Worm (Caenorhabditis elegans): ENCODE data around the gene str-1.

DNA sequence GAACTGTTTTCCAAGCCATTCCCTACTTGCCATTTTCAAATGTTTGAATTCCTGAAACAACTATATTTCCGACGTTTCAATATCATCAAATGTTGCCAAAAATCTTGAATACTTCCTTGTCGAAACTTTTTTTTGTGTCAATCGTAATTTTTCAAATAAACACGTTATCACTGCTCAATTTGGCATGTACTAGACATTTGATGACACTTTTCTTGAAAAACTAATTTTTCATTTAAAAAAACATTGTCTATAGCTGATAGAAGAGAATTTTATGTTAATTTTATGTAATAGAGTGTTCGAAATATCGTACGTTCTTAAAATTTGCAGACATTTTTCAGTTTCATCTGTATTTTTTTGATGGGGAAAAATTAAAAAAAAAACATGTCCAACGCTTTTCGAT lies 9.2 kb downstream of the str-1 start:
- TF ChIP-seq ceh-13 (GFP tag; optimal IDR thresholded peaks at IDR 0.05) (no peak), ama-1 (optimal IDR thresholded peaks at IDR 0.05) (no peak), hmbx-1 (tag; optimal IDR thresholded peaks at IDR 0.05) (no peak), tbx-11 (GFP tag; IDR thresholded peaks at IDR 0.05) (no peak), tbx-37 (GFP tag; conservative IDR thresholded peaks at IDR 0.05) (no peak), hmg-4 (GFP tag; optimal IDR thresholded peaks at IDR 0.05) (no peak), aly-1 (tag; optimal IDR thresholded peaks at IDR 0.05) (no peak)

Measured in whole organism, early embryonic.